Worm (Caenorhabditis elegans): ENCODE measurements around the gene fbxa-102.

DNA sequence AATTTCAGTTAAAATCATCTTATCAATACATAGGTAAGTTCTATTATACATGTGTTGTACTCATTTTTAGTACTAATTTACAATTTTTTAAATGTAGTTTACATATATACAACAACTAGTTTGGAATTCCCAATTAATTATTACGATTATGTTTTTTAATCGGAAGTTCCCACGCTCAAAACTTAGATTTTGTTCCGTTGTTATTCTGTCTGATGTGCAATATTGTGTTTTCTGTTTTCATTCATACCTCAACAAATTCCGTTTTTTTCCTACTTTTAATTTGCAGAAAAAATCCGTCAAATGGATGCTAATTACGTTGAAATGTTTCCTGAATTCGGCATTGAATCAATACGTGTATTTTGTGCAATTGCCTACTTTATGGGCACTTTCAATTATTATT is 12.7 kb upstream of the fbxa-102 start, which contains the start of gene srw-31:
- TF ChIP-seq dao-5 (tag; optimal IDR thresholded peaks at IDR 0.05), result no peak
- no peak for TF ChIP-seq him-1 (tag; optimal IDR thresholded peaks at IDR 0.05)
- no peak for TF ChIP-seq W03F9.2 (tag; optimal IDR thresholded peaks at IDR 0.05)

Data from whole organism, L4/young adult.